Fruit fly (Drosophila melanogaster) whole organism, embryonic: Measurements from ENCODE around the gene pico.

ENCODE experiments used
- Adf1 ChIP-seq: fragments of 200-800 bp; sonication (Bioruptor generic); IDR thresholded peaks from 2 replicates; pipeline ENCODE4 v1.3.6; 2022; ENCODE audit warnings: missing biosample characterization, missing genetic modification characterization
- CG10321 ChIP-seq: fragments of 200-800 bp; sonication (Bioruptor generic); IDR thresholded peaks from 2 replicates; pipeline ENCODE4 v1.3.6; 2022; ENCODE audit warnings: missing biosample characterization, missing genetic modification characterization
- CG12219 ChIP-seq: fragments of 200-800 bp; sonication (Bioruptor generic); optimal IDR thresholded peaks from 3 replicates; lab custom pipeline; 2018; ENCODE audit warnings: missing biosample characterization, mild to moderate bottlenecking, missing genetic modification characterization
- CG14710 ChIP-seq: fragments of 200-800 bp; sonication (Bioruptor generic); optimal IDR thresholded peaks from 3 replicates; lab custom pipeline; 2019; ENCODE audit warnings: missing biosample characterization, mild to moderate bottlenecking, missing genetic modification characterization, moderate library complexity
- CG15696 ChIP-seq: fragments of 200-800 bp; sonication (Bioruptor generic); optimal IDR thresholded peaks from 2 replicates; lab custom pipeline; 2019; ENCODE audit warnings: missing biosample characterization, mild to moderate bottlenecking, missing genetic modification characterization, moderate library complexity
- CG17385 ChIP-seq: fragments of 200-800 bp; sonication (Bioruptor generic); optimal IDR thresholded peaks from 3 replicates; lab custom pipeline; 2018; ENCODE audit warnings: missing biosample characterization, mild to moderate bottlenecking, missing genetic modification characterization
- CG2199 ChIP-seq: fragments of 200-800 bp; sonication (Bioruptor generic); IDR thresholded peaks from 3 replicates; pipeline ENCODE4 v1.3.6; 2022; ENCODE audit warnings: missing biosample characterization, missing genetic modification characterization
- CG32767 ChIP-seq: fragments of 200-800 bp; sonication (Bioruptor generic); IDR thresholded peaks from 2 replicates; pipeline ENCODE4 v1.3.6; 2022; ENCODE audit warnings: missing biosample characterization, missing genetic modification characterization
- CG4360 ChIP-seq: fragments of 200-800 bp; sonication (Bioruptor generic); IDR thresholded peaks from 2 replicates; pipeline ENCODE4 v1.3.6; 2022; ENCODE audit warnings: missing biosample characterization, missing genetic modification characterization
- CG4617 ChIP-seq: fragments of 200-800 bp; sonication (Bioruptor generic); optimal IDR thresholded peaks from 3 replicates; lab custom pipeline; 2016; ENCODE audit warnings: missing biosample characterization, missing genetic modification characterization, borderline replicate concordance
- CG4707 ChIP-seq: fragments of 200-800 bp; sonication (Bioruptor generic); optimal IDR thresholded peaks from 2 replicates; lab custom pipeline; 2018; ENCODE audit warnings: missing biosample characterization, mild to moderate bottlenecking, missing genetic modification characterization, moderate library complexity
- CG4854 ChIP-seq: fragments of 200-800 bp; sonication (Bioruptor generic); optimal IDR thresholded peaks from 2 replicates; lab custom pipeline; 2016; ENCODE audit warnings: missing biosample characterization, missing genetic modification characterization, inconsistent platforms
- CG6175 ChIP-seq: fragments of 200-800 bp; sonication (Bioruptor generic); IDR thresholded peaks from 3 replicates; pipeline ENCODE4 v1.3.6; 2022; ENCODE audit warnings: missing biosample characterization, missing genetic modification characterization
- CG6272 ChIP-seq: fragments of 200-800 bp; sonication (Bioruptor generic); IDR thresholded peaks from 2 replicates; pipeline ENCODE4 v1.3.6; 2022; ENCODE audit warnings: missing biosample characterization, missing genetic modification characterization
- CG7271 ChIP-seq: fragments of 200-800 bp; sonication (Bioruptor generic); optimal IDR thresholded peaks from 2 replicates; lab custom pipeline; 2018; ENCODE audit warnings: missing biosample characterization, mild to moderate bottlenecking, missing genetic modification characterization, moderate library complexity
- CG7745 ChIP-seq: fragments of 200-800 bp; sonication (Bioruptor generic); optimal IDR thresholded peaks from 2 replicates; lab custom pipeline; 2018; ENCODE audit warnings: missing biosample characterization, mild to moderate bottlenecking, missing genetic modification characterization, moderate library complexity
- CG8281 ChIP-seq: fragments of 200-800 bp; sonication (Bioruptor generic); optimal IDR thresholded peaks from 2 replicates; lab custom pipeline; 2018; ENCODE audit warnings: missing biosample characterization, mild to moderate bottlenecking, missing genetic modification characterization, moderate library complexity
- CG8478 ChIP-seq: fragments of >200 bp; optimal IDR thresholded peaks from 2 replicates; lab custom pipeline; 2018
- CG9437 ChIP-seq: fragments of 200-800 bp; sonication (Bioruptor generic); optimal IDR thresholded peaks from 2 replicates; lab custom pipeline; 2018; ENCODE audit warnings: missing biosample characterization, mild to moderate bottlenecking, missing genetic modification characterization
- CG9932 ChIP-seq: fragments of 200-800 bp; sonication (Bioruptor generic); IDR thresholded peaks from 2 replicates; pipeline ENCODE4 v1.3.6; 2022; ENCODE audit warnings: missing biosample characterization, missing genetic modification characterization
- Camta ChIP-seq: fragments of 200-800 bp; sonication (Bioruptor generic); optimal IDR thresholded peaks from 2 replicates; lab custom pipeline; 2016; ENCODE audit warnings: missing biosample characterization, missing genetic modification characterization
- Chrac-16 ChIP-seq: fragments of 200-800 bp; sonication (Bioruptor generic); optimal IDR thresholded peaks from 3 replicates; lab custom pipeline; 2016; ENCODE audit warnings: missing biosample characterization, missing genetic modification characterization
- Deaf1 ChIP-seq: fragments of 200-800 bp; optimal IDR thresholded peaks from 3 replicates; lab custom pipeline; 2019; ENCODE audit warnings: missing biosample characterization, mild to moderate bottlenecking, missing genetic modification characterization, moderate library complexity
- Doc2 ChIP-seq: fragments of 200-800 bp; sonication (Bioruptor generic); IDR thresholded peaks from 2 replicates; pipeline ENCODE4 v1.3.6; 2022; ENCODE audit warnings: missing biosample characterization, missing genetic modification characterization
- Elba2 ChIP-seq: fragments of 200-800 bp; sonication (Bioruptor generic); optimal IDR thresholded peaks from 3 replicates; lab custom pipeline; 2016; ENCODE audit warnings: missing biosample characterization, missing genetic modification characterization
- H15 ChIP-seq: fragments of 200-800 bp; sonication (Bioruptor generic); IDR thresholded peaks from 3 replicates; pipeline ENCODE4 v1.3.6; 2022; ENCODE audit warnings: missing biosample characterization, missing genetic modification characterization
- Hmr ChIP-seq: fragments of 200-800 bp; sonication (Bioruptor generic); optimal IDR thresholded peaks from 3 replicates; lab custom pipeline; 2017; ENCODE audit warnings: mild to moderate bottlenecking, missing biosample characterization, missing genetic modification reagents, missing genetic modification characterization
- Hmx ChIP-seq: fragments of 200-800 bp; sonication (Bioruptor generic); optimal IDR thresholded peaks from 2 replicates; lab custom pipeline; 2016; ENCODE audit warnings: missing biosample characterization, missing genetic modification characterization
- Med ChIP-seq: fragments of 200-800 bp; sonication (Bioruptor generic); peaks from one replicate; lab custom pipeline; 2016; ENCODE audit warnings: missing biosample characterization, missing genetic modification characterization, mild to moderate bottlenecking, inconsistent platforms, moderate library complexity
- Oaz ChIP-seq: fragments of 200-800 bp; sonication (Bioruptor generic); IDR thresholded peaks from 2 replicates; pipeline ENCODE4 v1.3.6; 2022; ENCODE audit warnings: missing biosample characterization, missing genetic modification characterization
- Xbp1 ChIP-seq: fragments of 200-800 bp; sonication (Bioruptor generic); optimal IDR thresholded peaks from 3 replicates; lab custom pipeline; 2016; ENCODE audit warnings: missing biosample characterization, mild to moderate bottlenecking, missing genetic modification characterization
- abd-A ChIP-seq: fragments of 200-800 bp; sonication (Bioruptor generic); optimal IDR thresholded peaks from 3 replicates; lab custom pipeline; 2019; ENCODE audit warnings: missing biosample characterization, mild to moderate bottlenecking, missing genetic modification characterization, moderate library complexity
- ac ChIP-seq: fragments of 200-800 bp; sonication (Bioruptor generic); optimal IDR thresholded peaks from 3 replicates; lab custom pipeline; 2017; ENCODE audit warnings: missing biosample characterization, mild to moderate bottlenecking, missing genetic modification characterization
- chm ChIP-seq: fragments of 200-800 bp; sonication (Bioruptor generic); IDR thresholded peaks from 2 replicates; pipeline ENCODE4 v1.3.6; 2022; ENCODE audit warnings: missing biosample characterization, missing genetic modification characterization
- ci ChIP-seq: fragments of 200-800 bp; sonication (Bioruptor generic); IDR thresholded peaks from 3 replicates; pipeline ENCODE4 v1.3.6; 2022; ENCODE audit warnings: missing biosample characterization, missing genetic modification characterization
- dimm ChIP-seq: fragments of 200-800 bp; sonication (Bioruptor generic); IDR thresholded peaks from 2 replicates; pipeline ENCODE4 v1.3.6; 2022; ENCODE audit warnings: missing biosample characterization, missing genetic modification characterization
- dmrt11E ChIP-seq: fragments of 200-800 bp; sonication (Bioruptor generic); optimal IDR thresholded peaks from 3 replicates; lab custom pipeline; 2018; ENCODE audit warnings: missing biosample characterization, mild to moderate bottlenecking, missing genetic modification characterization, moderate library complexity
- dysf ChIP-seq: fragments of 200-800 bp; sonication (Bioruptor generic); IDR thresholded peaks from 3 replicates; pipeline ENCODE4 v1.3.6; 2022; ENCODE audit warnings: missing biosample characterization, missing genetic modification characterization
- eve ChIP-seq, 2 experiments: fragments of >200 bp; optimal IDR thresholded peaks; 2 replicates each; lab custom pipeline; 2017; ENCODE audit warnings: missing biosample characterization in 2 of 2, missing genetic modification characterization in 2 of 2
- lbe ChIP-seq: fragments of 200-800 bp; sonication (Bioruptor generic); optimal IDR thresholded peaks from 2 replicates; lab custom pipeline; 2016; ENCODE audit warnings: missing biosample characterization, mild to moderate bottlenecking, missing genetic modification characterization
- lilli ChIP-seq: fragments of 200-800 bp; sonication (Bioruptor generic); optimal IDR thresholded peaks from 3 replicates; lab custom pipeline; 2016; ENCODE audit warnings: missing biosample characterization, missing genetic modification characterization
- mld ChIP-seq: fragments of 200-800 bp; sonication (Bioruptor generic); IDR thresholded peaks from 3 replicates; pipeline ENCODE4 v1.3.6; 2022; ENCODE audit warnings: missing biosample characterization, missing genetic modification characterization; ENCODE audit not compliant: partially characterized antibody
- org-1 ChIP-seq: fragments of 200-800 bp; sonication (Bioruptor generic); optimal IDR thresholded peaks from 2 replicates; lab custom pipeline; 2017; ENCODE audit warnings: missing biosample characterization, missing genetic modification characterization
- phol ChIP-seq: fragments of 200-800 bp; sonication (Bioruptor generic); optimal IDR thresholded peaks from 3 replicates; lab custom pipeline; 2018; ENCODE audit warnings: missing biosample characterization, mild to moderate bottlenecking, missing genetic modification characterization, moderate library complexity
- pita ChIP-seq: fragments of 200-800 bp; sonication (Bioruptor generic); optimal IDR thresholded peaks from 2 replicates; lab custom pipeline; 2017; ENCODE audit warnings: missing biosample characterization, mild to moderate bottlenecking, missing genetic modification characterization
- pros ChIP-seq: fragments of 200-800 bp; sonication (Bioruptor generic); optimal IDR thresholded peaks from 3 replicates; lab custom pipeline; 2019; ENCODE audit warnings: missing biosample characterization, mild to moderate bottlenecking, missing genetic modification characterization, moderate library complexity
- repo ChIP-seq: fragments of 200-800 bp; sonication (Bioruptor generic); optimal IDR thresholded peaks from 2 replicates; lab custom pipeline; 2016; ENCODE audit warnings: missing biosample characterization, missing genetic modification characterization
- so ChIP-seq: fragments of 200-800 bp; sonication (Bioruptor generic); IDR thresholded peaks from 3 replicates; pipeline ENCODE4 v1.3.6; 2022; ENCODE audit warnings: missing biosample characterization, missing genetic modification characterization
- ssp ChIP-seq: fragments of 200-800 bp; sonication (Bioruptor generic); IDR thresholded peaks from 2 replicates; pipeline ENCODE4 v1.3.6; 2022; ENCODE audit warnings: missing biosample characterization, missing genetic modification characterization
- usp ChIP-seq: fragments of >200 bp; optimal IDR thresholded peaks from 2 replicates; lab custom pipeline; 2017; ENCODE audit warnings: missing biosample characterization, missing genetic modification characterization
- vvl ChIP-seq: fragments of 200-800 bp; sonication (Bioruptor generic); IDR thresholded peaks from 2 replicates; pipeline ENCODE4 v1.3.6; 2022; ENCODE audit warnings: missing biosample characterization, missing genetic modification characterization
- zfh2 ChIP-seq: fragments of 200-800 bp; sonication (Bioruptor generic); optimal IDR thresholded peaks from 2 replicates; lab custom pipeline; 2016; ENCODE audit warnings: missing biosample characterization, missing genetic modification characterization

Gene pico

DNA sequence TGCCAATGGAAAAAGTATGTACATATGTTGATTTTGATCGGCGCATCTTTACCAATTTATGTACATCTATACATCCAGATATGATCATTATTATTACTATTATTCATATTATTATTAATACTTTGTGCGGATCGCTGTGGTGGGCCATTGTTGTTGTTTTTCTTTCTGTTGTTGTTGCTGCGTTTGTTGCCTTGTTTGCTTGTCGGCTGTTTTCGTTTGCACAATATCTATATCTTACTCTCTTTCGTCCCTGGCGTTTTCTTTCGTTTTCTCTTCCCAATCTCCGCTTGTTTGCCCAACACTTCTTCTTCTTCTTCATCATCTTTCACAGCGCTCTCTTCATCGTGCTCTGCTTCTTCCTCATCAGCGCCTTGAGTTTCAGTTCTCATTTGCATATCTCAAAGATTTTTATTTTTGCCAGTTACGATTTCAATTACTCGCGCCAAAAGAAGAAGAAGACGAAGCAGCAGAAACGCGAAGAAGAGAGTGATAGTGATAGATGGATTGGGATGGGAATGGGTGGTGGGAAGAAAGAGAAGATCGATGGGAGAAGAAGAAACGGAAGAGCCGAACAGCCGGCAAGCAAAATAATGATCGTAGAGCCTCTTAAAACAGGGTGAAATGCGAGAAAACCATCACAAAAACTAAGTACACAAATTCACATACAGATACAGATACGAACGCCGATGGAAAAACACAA is 63.8 kb downstream of the pico start (continued):
- TF ChIP-seq CG4854 (no peak), Doc2 (GFP tag; lab: Robert Waterston, UW) (no peak), H15 (no peak), ci (GFP tag; lab: Robert Waterston, UW) (0 out of 3 replicates have a peak, but pooled peaks have one; percentile 30), lilli (GFP tag; lab: Kevin White, UChicago) (no peak), CG14710 (tag; lab: Kevin White, UChicago) (peak; percentile 5), CG2199 (GFP tag; lab: Robert Waterston, UW) (no peak), repo (no peak), CG17385 (peak; percentile 94), Deaf1 (tag; lab: Kevin White, UChicago) (no peak), Elba2 (no peak), Hmx (GFP tag; lab: Kevin White, UChicago) (no peak), Xbp1 (no peak), lbe (no peak), usp (GFP tag; lab: Kevin White, UChicago) (no peak), CG10321 (GFP tag; lab: Robert Waterston, UW) (no peak), org-1 (GFP tag; lab: Kevin White, UChicago) (no peak), chm (GFP tag; lab: Robert Waterston, UW) (no peak), ssp (no peak), dmrt11E (tag; lab: Kevin White, UChicago) (peak; percentile 30), Hmr (GFP tag; lab: Kevin White, UChicago) (no peak), CG9932 (GFP tag; lab: Robert Waterston, UW) (no peak), Adf1 (GFP tag; lab: Robert Waterston, UW) (no peak), CG12219 (no peak), Camta (GFP tag; lab: Kevin White, UChicago) (no peak), Med (GFP tag; lab: Kevin White, UChicago) (peak; percentile 29), ac (GFP tag; lab: Kevin White, UChicago) (peak; percentile 53), CG15696 (tag; lab: Kevin White, UChicago) (peak; percentile 44), dysf (no peak), CG6272 (GFP tag; lab: Robert Waterston, UW) (no peak), CG32767 (no peak), phol (tag; lab: Kevin White, UChicago) (no peak), CG7271 (tag; lab: Kevin White, UChicago) (no peak), CG4617 (GFP tag; lab: Kevin White, UChicago) (no peak), zfh2 (no peak), Chrac-16 (GFP tag; lab: Kevin White, UChicago) (no peak), mld (GFP tag; lab: Robert Waterston, UW) (no peak), so (GFP tag; lab: Robert Waterston, UW) (no peak), dimm (no peak), CG6175 (GFP tag; lab: Robert Waterston, UW) (no peak), pros (GFP tag; lab: Kevin White, UChicago) (peak; percentile 87), abd-A (tag; lab: Kevin White, UChicago) (no peak), eve (GFP tag; optimal IDR thresholded peaks at IDR 0.05; lab: Kevin White, UChicago) (no peak), CG8478 (no peak), Oaz (GFP tag; lab: Robert Waterston, UW) (no peak), CG9437 (GFP tag; lab: Kevin White, UChicago) (no peak), CG4707 (no peak), vvl (GFP tag; lab: Robert Waterston, UW) (peak; percentile 27; the same call in 1 of the 2 replicates), CG4360 (GFP tag; lab: Robert Waterston, UW) (peak; percentile 89), CG8281 (tag; lab: Kevin White, UChicago) (no peak), pita (GFP tag; lab: Kevin White, UChicago) (no peak), CG7745 (tag; lab: Kevin White, UChicago) (no peak)
